Fruit fly (Drosophila melanogaster): ENCODE measurements around the gene Imp.

The Imp gene

dm6 chrX:10772634-10773033 is 51.4 kb downstream of the Imp start:
- TF ChIP-seq Clk (GFP tag; optimal IDR thresholded peaks at IDR 0.05): no peak
- TF ChIP-seq toe (GFP tag; optimal IDR thresholded peaks at IDR 0.05): no peak
- no peak for TF ChIP-seq tj (GFP tag; optimal IDR thresholded peaks at IDR 0.05)

dm6 chrX:10771856-10772592 is 52.1 kb downstream of the Imp start, which contains the start of gene CG15211:
Gene CG15211, plus strand, starts transcription at chrX:10772541.
- TF ChIP-seq CG7045 (GFP tag; optimal IDR thresholded peaks at IDR 0.05) (peak; percentile 11), Mnt (GFP tag; optimal IDR thresholded peaks at IDR 0.05) (peak; percentile 16), Crg-1 (GFP tag; optimal IDR thresholded peaks at IDR 0.05) (no peak), ovo (GFP tag; optimal IDR thresholded peaks at IDR 0.05) (peak; percentile 85)

DNA sequence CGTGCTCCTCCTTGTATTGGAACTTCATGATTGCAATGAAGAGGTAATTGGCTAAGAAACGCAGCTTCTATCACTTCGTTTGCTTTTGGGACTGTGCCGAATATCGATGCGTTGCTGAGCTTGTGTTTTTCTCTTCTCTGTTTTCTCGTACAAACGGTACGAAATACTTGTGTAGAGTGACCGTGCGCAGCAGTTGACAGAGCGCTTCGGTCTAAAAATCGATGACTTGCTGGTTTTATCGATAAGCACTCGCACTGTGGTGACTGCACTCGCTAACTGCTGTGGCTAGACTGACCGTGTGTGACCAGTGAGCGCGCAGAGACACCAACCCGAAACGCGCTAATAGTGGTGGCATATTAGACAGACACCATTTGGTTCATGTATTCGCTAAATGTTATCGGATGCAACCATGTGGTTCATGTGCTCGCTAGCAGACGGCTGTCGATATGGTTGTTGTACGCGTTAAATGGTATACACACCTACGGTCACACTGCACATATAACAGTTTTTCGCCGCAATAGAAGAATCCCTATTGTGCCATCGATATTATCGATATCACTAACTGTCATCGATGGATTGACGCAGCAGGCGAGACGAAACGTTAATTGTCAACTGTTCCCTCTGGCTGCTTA is 55.9 kb downstream of the Imp start, which contains the start of the genes Atg8a and BTBD9:
Gene Atg8a, minus strand, starts transcription at position 296 of the 632 bp plus-strand sequence.
Gene BTBD9, plus strand, starts transcription at position 495 of the 632 bp plus-strand sequence.
- TF ChIP-seq tj (GFP tag; optimal IDR thresholded peaks at IDR 0.05) (peak; percentile 58), CG14711 (tag; optimal IDR thresholded peaks at IDR 0.05) (peak; percentile 9), pad (GFP tag; optimal IDR thresholded peaks at IDR 0.05) (peak; percentile 23), Hr96 (GFP tag; optimal IDR thresholded peaks at IDR 0.05) (peak; percentile 22), kay (GFP tag; ENCODE audit: borderline replicate concordance) (no peak), CG1620 (GFP tag; optimal IDR thresholded peaks at IDR 0.05) (peak; percentile 35), CG7101 (tag; optimal IDR thresholded peaks at IDR 0.05) (peak; percentile 32), bab1 (GFP tag; optimal IDR thresholded peaks at IDR 0.05) (peak; percentile 77), CG11617 (GFP tag; optimal IDR thresholded peaks at IDR 0.05) (peak; percentile 27), cnc (optimal IDR thresholded peaks at IDR 0.05) (peak; percentile 34 to 72), Crg-1 (GFP tag; optimal IDR thresholded peaks at IDR 0.05) (peak; percentile 40), Mnt (GFP tag; optimal IDR thresholded peaks at IDR 0.05) (peak; percentile 60), Clk (GFP tag; optimal IDR thresholded peaks at IDR 0.05) (no peak), CG33017 (tag; optimal IDR thresholded peaks at IDR 0.05) (no peak), cic (GFP tag; optimal IDR thresholded peaks at IDR 0.05) (peak; percentile 8)

- no peak for TF ChIP-seq Clk (GFP tag; optimal IDR thresholded peaks at IDR 0.05)
- TF ChIP-seq Mnt (GFP tag; optimal IDR thresholded peaks at IDR 0.05): peak; percentile 36
- peak; percentile 24 for TF ChIP-seq toe (GFP tag; optimal IDR thresholded peaks at IDR 0.05)
- TF ChIP-seq CG33017 (tag; optimal IDR thresholded peaks at IDR 0.05): no peak
- TF ChIP-seq tj (GFP tag; optimal IDR thresholded peaks at IDR 0.05): peak; percentile 39
- TF ChIP-seq bab1 (GFP tag; optimal IDR thresholded peaks at IDR 0.05): peak; percentile 60
- peak; percentile 63 for TF ChIP-seq pad (GFP tag; optimal IDR thresholded peaks at IDR 0.05)
- peak; percentile 18 for TF ChIP-seq cic (GFP tag; optimal IDR thresholded peaks at IDR 0.05)
- peak; percentile 70 for TF ChIP-seq CG14711 (tag; optimal IDR thresholded peaks at IDR 0.05)
- peak; percentile 42 for TF ChIP-seq CG7045 (GFP tag; optimal IDR thresholded peaks at IDR 0.05)
- TF ChIP-seq ovo (GFP tag; optimal IDR thresholded peaks at IDR 0.05): peak; percentile 75
- no peak for TF ChIP-seq CG1620 (GFP tag; optimal IDR thresholded peaks at IDR 0.05)
- TF ChIP-seq cnc (optimal IDR thresholded peaks at IDR 0.05): no peak
- TF ChIP-seq CG11617 (GFP tag; optimal IDR thresholded peaks at IDR 0.05): peak; percentile 58
- peak; percentile 56 for TF ChIP-seq CG7101 (tag; optimal IDR thresholded peaks at IDR 0.05)
- peak; percentile 91 for TF ChIP-seq kay (GFP tag; ENCODE audit: borderline replicate concordance)
- peak; percentile 82 for TF ChIP-seq Hr96 (GFP tag; optimal IDR thresholded peaks at IDR 0.05)
- peak; percentile 48 for TF ChIP-seq CG12768 (GFP tag; optimal IDR thresholded peaks at IDR 0.05)
- TF ChIP-seq Crg-1 (GFP tag; optimal IDR thresholded peaks at IDR 0.05): no peak
- peak; percentile 58 for TF ChIP-seq CG5204 (GFP tag; optimal IDR thresholded peaks at IDR 0.05)
Observed at dm6 chrX:10767350-10768005, 56.6 kb downstream of the Imp start.

- peak; percentile 98 for TF ChIP-seq kay (GFP tag; ENCODE audit: borderline replicate concordance)
- TF ChIP-seq tj (GFP tag; optimal IDR thresholded peaks at IDR 0.05): peak; percentile 53
- TF ChIP-seq Mnt (GFP tag; optimal IDR thresholded peaks at IDR 0.05): no peak
Observed at dm6 chrX:10766976-10767349, 57.1 kb downstream of the Imp start.

dm6 chrX:10764206-10764605 is 59.9 kb downstream of the Imp start, which contains the start of gene Tango5:
Gene Tango5, minus strand, starts transcription at chrX:10764413.
- TF ChIP-seq CG14711 (tag; optimal IDR thresholded peaks at IDR 0.05) (peak; percentile 9), tj (GFP tag; optimal IDR thresholded peaks at IDR 0.05) (no peak), kay (GFP tag; ENCODE audit: borderline replicate concordance) (no peak), cnc (optimal IDR thresholded peaks at IDR 0.05) (peak in 1 of 2 experiments; percentile 14), CG5204 (GFP tag; optimal IDR thresholded peaks at IDR 0.05) (no peak), Clk (GFP tag; optimal IDR thresholded peaks at IDR 0.05) (no peak), CG33017 (tag; optimal IDR thresholded peaks at IDR 0.05) (no peak), CG7045 (GFP tag; optimal IDR thresholded peaks at IDR 0.05) (no peak), pad (GFP tag; optimal IDR thresholded peaks at IDR 0.05) (peak; percentile 35), Mnt (GFP tag; optimal IDR thresholded peaks at IDR 0.05) (peak; percentile 80), bab1 (GFP tag; optimal IDR thresholded peaks at IDR 0.05) (peak; percentile 60), cic (GFP tag; optimal IDR thresholded peaks at IDR 0.05) (peak; percentile 33), CG1620 (GFP tag; optimal IDR thresholded peaks at IDR 0.05) (peak; percentile 43)

All from whole organism, adult.